Worm (Caenorhabditis elegans) whole organism, young adult: ENCODE measurements around the gene srlf-31.

Experiments used
- B0019.2 ChIP-seq: fragments of 200-800 bp; sonication (Bioruptor generic); conservative IDR thresholded peaks from 2 replicates; pipeline ENCODE4 v1.3.6; 2022; ENCODE audit warnings: missing genetic modification reagents, missing genetic modification characterization, missing compliant biosample characterization
- D2030.7 ChIP-seq: fragments of 200-800 bp; sonication (Bioruptor generic); IDR thresholded peaks from 2 replicates; pipeline ENCODE4 v1.3.6; 2022; ENCODE audit warnings: missing genetic modification reagents, missing genetic modification characterization, missing compliant biosample characterization
- F22D6.2 ChIP-seq: sonication (generic microtip); optimal IDR thresholded peaks from 2 replicates; lab custom pipeline; 2016; ENCODE audit warnings: mild to moderate bottlenecking, missing genetic modification characterization, missing compliant biosample characterization
- F33H1.4 ChIP-seq: fragments of 200-800 bp; sonication (Bioruptor generic); IDR thresholded peaks from 2 replicates; pipeline ENCODE4 v1.3.6; 2022; ENCODE audit warnings: missing genetic modification reagents, missing genetic modification characterization, missing compliant biosample characterization
- F49E8.2 ChIP-seq: sonication (generic microtip); optimal IDR thresholded peaks from 3 replicates; lab custom pipeline; 2017; ENCODE audit warnings: missing genetic modification characterization, mild to moderate bottlenecking, missing compliant biosample characterization, antibody characterized with exemption, moderate library complexity; ENCODE audit not compliant: insufficient read depth
- F57A8.1 ChIP-seq: fragments of 200-800 bp; sonication (Bioruptor generic); optimal IDR thresholded peaks from 2 replicates; lab custom pipeline; 2018; ENCODE audit warnings: mild to moderate bottlenecking, missing genetic modification characterization, moderate library complexity, missing compliant biosample characterization
- K12H6.12 ChIP-seq: fragments of 200-800 bp; sonication (Bioruptor generic); optimal IDR thresholded peaks from 2 replicates; lab custom pipeline; 2018; ENCODE audit warnings: mild to moderate bottlenecking, missing genetic modification characterization, missing compliant biosample characterization
- T26A5.8 ChIP-seq: sonication (generic microtip); optimal IDR thresholded peaks from 2 replicates; lab custom pipeline; 2016; ENCODE audit warnings: missing genetic modification characterization, missing compliant biosample characterization
- Y67H2A.10 ChIP-seq: fragments of 200-800 bp; sonication (Bioruptor generic); conservative IDR thresholded peaks from 2 replicates; pipeline ENCODE4 v1.3.6; 2022; ENCODE audit warnings: missing genetic modification reagents, missing genetic modification characterization, missing compliant biosample characterization
- Y95B8A.8 ChIP-seq: fragments of 200-800 bp; sonication (Bioruptor generic); IDR thresholded peaks from 2 replicates; pipeline ENCODE4 v1.3.6; 2022; ENCODE audit warnings: missing genetic modification reagents, missing genetic modification characterization, missing compliant biosample characterization
- ZK185.1 ChIP-seq: sonication (generic microtip); optimal IDR thresholded peaks from 2 replicates; lab custom pipeline; 2016; ENCODE audit warnings: mild to moderate bottlenecking, missing genetic modification characterization, missing compliant biosample characterization; ENCODE audit not compliant: poor library complexity, severe bottlenecking
- aptf-2 ChIP-seq: fragments of 200-800 bp; sonication (Bioruptor generic); conservative IDR thresholded peaks from 2 replicates; pipeline ENCODE4 v1.3.6; 2022; ENCODE audit warnings: missing genetic modification reagents, missing genetic modification characterization, missing compliant biosample characterization
- athp-1 ChIP-seq: sonication (generic microtip); optimal IDR thresholded peaks from 2 replicates; lab custom pipeline; 2017; ENCODE audit warnings: mild to moderate bottlenecking, missing genetic modification characterization, missing compliant biosample characterization
- attf-5 ChIP-seq: fragments of 200-800 bp; sonication (Bioruptor generic); optimal IDR thresholded peaks from 2 replicates; lab custom pipeline; 2018; ENCODE audit warnings: mild to moderate bottlenecking, missing genetic modification characterization, missing compliant biosample characterization
- cebp-2 ChIP-seq: fragments of 200-800 bp; sonication (Bioruptor generic); IDR thresholded peaks from 2 replicates; pipeline ENCODE4 v1.3.6; 2022; ENCODE audit warnings: missing genetic modification characterization, missing compliant biosample characterization
- ceh-40 ChIP-seq: fragments of 200-800 bp; sonication (Bioruptor generic); IDR thresholded peaks from 2 replicates; pipeline ENCODE4 v1.3.6; 2022; ENCODE audit warnings: missing genetic modification characterization, missing compliant biosample characterization
- die-1 ChIP-seq: sonication (generic microtip); optimal IDR thresholded peaks from 2 replicates; lab custom pipeline; 2016; ENCODE audit warnings: missing genotype, mild to moderate bottlenecking, missing genetic modification characterization, missing compliant biosample characterization
- dpl-1 ChIP-seq: fragments of 150-350 bp; optimal IDR thresholded peaks from 2 replicates; lab custom pipeline; 2014; ENCODE audit warnings: missing biosample characterization, missing genetic modification reagents, missing genetic modification characterization
- egl-44 ChIP-seq: fragments of 200-800 bp; sonication (Bioruptor generic); IDR thresholded peaks from 2 replicates; pipeline ENCODE4 v1.3.6; 2022; ENCODE audit warnings: missing genetic modification reagents, missing genetic modification characterization, missing compliant biosample characterization
- egrh-3 ChIP-seq: fragments of 200-800 bp; sonication (Bioruptor generic); IDR thresholded peaks from 2 replicates; pipeline ENCODE4 v1.3.6; 2022; ENCODE audit warnings: missing genetic modification reagents, missing genetic modification characterization, missing compliant biosample characterization
- ekl-4 ChIP-seq: fragments of 200-800 bp; sonication (Bioruptor generic); IDR thresholded peaks from 2 replicates; pipeline ENCODE4 v1.3.6; 2022; ENCODE audit warnings: missing genetic modification reagents, missing genetic modification characterization, missing compliant biosample characterization
- fkh-3 ChIP-seq: sonication (generic microtip); optimal IDR thresholded peaks from 2 replicates; lab custom pipeline; 2016; ENCODE audit warnings: mild to moderate bottlenecking, missing genetic modification characterization, missing compliant biosample characterization
- gei-17 ChIP-seq: fragments of 200-800 bp; sonication (Bioruptor generic); optimal IDR thresholded peaks from 2 replicates; lab custom pipeline; 2018; ENCODE audit warnings: mild to moderate bottlenecking, missing genetic modification characterization, missing compliant biosample characterization
- hlh-26 ChIP-seq: fragments of 200-800 bp; sonication (Bioruptor generic); conservative IDR thresholded peaks from 2 replicates; pipeline ENCODE4 v1.3.6; 2022; ENCODE audit warnings: missing genetic modification reagents, missing genetic modification characterization, missing compliant biosample characterization
- hmg-1.2 ChIP-seq: fragments of 200-800 bp; sonication (Bioruptor generic); IDR thresholded peaks from 2 replicates; pipeline ENCODE4 v1.3.6; 2022; ENCODE audit warnings: missing genetic modification reagents, missing genetic modification characterization, missing compliant biosample characterization
- hrde-1 ChIP-seq: sonication (generic microtip); optimal IDR thresholded peaks from 2 replicates; lab custom pipeline; 2016; ENCODE audit warnings: missing genetic modification characterization, mild to moderate bottlenecking, missing compliant biosample characterization, moderate library complexity, missing genotype, missing genetic modification reagents, borderline replicate concordance
- lin-26 ChIP-seq: fragments of 200-800 bp; sonication (Bioruptor generic); IDR thresholded peaks from 2 replicates; pipeline ENCODE4 v1.3.6; 2022; ENCODE audit warnings: missing genetic modification reagents, missing genetic modification characterization, missing compliant biosample characterization
- lin-54 ChIP-seq: fragments of 200-800 bp; sonication (Bioruptor generic); optimal IDR thresholded peaks from 2 replicates; lab custom pipeline; 2018; ENCODE audit warnings: mild to moderate bottlenecking, missing genetic modification characterization, missing compliant biosample characterization
- madf-3 ChIP-seq: fragments of 200-800 bp; sonication (Bioruptor generic); IDR thresholded peaks from 2 replicates; pipeline ENCODE4 v1.3.6; 2022; ENCODE audit warnings: missing genetic modification reagents, missing genetic modification characterization, missing compliant biosample characterization
- mcd-1 ChIP-seq: fragments of 200-800 bp; sonication (Bioruptor generic); IDR thresholded peaks from 2 replicates; pipeline ENCODE4 v1.3.6; 2022; ENCODE audit warnings: missing genetic modification reagents, missing genetic modification characterization, missing compliant biosample characterization
- nfya-2 ChIP-seq: fragments of 200-800 bp; sonication (Bioruptor generic); IDR thresholded peaks from 2 replicates; pipeline ENCODE4 v1.3.6; 2022; ENCODE audit warnings: missing genetic modification reagents, missing genetic modification characterization, missing compliant biosample characterization
- nhr-90 ChIP-seq: sonication (generic microtip); optimal IDR thresholded peaks from 2 replicates; lab custom pipeline; 2016; ENCODE audit warnings: missing genotype, mild to moderate bottlenecking, missing genetic modification characterization, missing compliant biosample characterization
- pha-4 ChIP-seq: fragments of 150-350 bp; sonication (generic microtip); optimal IDR thresholded peaks from 2 replicates; lab custom pipeline; 2014; ENCODE audit warnings: missing biosample characterization, missing genetic modification reagents, missing genetic modification characterization
- rpc-1 ChIP-seq, 2 experiments: fragments of 150-350 bp in 1 of 2; sonication (generic microtip) in 1 of 2; optimal IDR thresholded peaks; 2 replicates each; lab custom pipeline; 2014 to 2018; ENCODE audit warnings: missing biosample characterization in 1 of 2, missing genetic modification characterization in 1 of 2, missing genetic modification reagents in 1 of 2, missing genotype in 1 of 2
- sdz-38 ChIP-seq: sonication (generic microtip); optimal IDR thresholded peaks from 2 replicates; lab custom pipeline; 2016; ENCODE audit warnings: missing genotype, missing genetic modification characterization, missing compliant biosample characterization
- sea-2 ChIP-seq: fragments of 200-800 bp; sonication (Bioruptor generic); IDR thresholded peaks from 2 replicates; pipeline ENCODE4 v1.3.6; 2022; ENCODE audit warnings: missing genetic modification characterization, missing compliant biosample characterization
- snpc-1.1 ChIP-seq: sonication (generic microtip); optimal IDR thresholded peaks from 2 replicates; lab custom pipeline; 2017; ENCODE audit warnings: missing genetic modification characterization, mild to moderate bottlenecking, missing compliant biosample characterization, antibody characterized with exemption, moderate library complexity, missing genotype, missing genetic modification reagents; ENCODE audit not compliant: insufficient read depth
- somi-1 ChIP-seq: fragments of 200-800 bp; sonication (Bioruptor generic); optimal IDR thresholded peaks from 2 replicates; lab custom pipeline; 2018; ENCODE audit warnings: mild to moderate bottlenecking, missing genetic modification characterization, missing compliant biosample characterization
- tbp1 ChIP-seq: fragments of 200-800 bp; sonication (Bioruptor generic); optimal IDR thresholded peaks from 2 replicates; lab custom pipeline; 2018; ENCODE audit warnings: mild to moderate bottlenecking, missing genetic modification characterization, missing compliant biosample characterization
- unc-130 ChIP-seq: sonication (generic microtip); optimal IDR thresholded peaks from 2 replicates; lab custom pipeline; 2016; ENCODE audit warnings: missing genetic modification reagents, missing genetic modification characterization, missing compliant biosample characterization
- xnd-1 ChIP-seq: sonication (generic microtip); optimal IDR thresholded peaks from 2 replicates; lab custom pipeline; 2016; ENCODE audit warnings: missing genotype, missing genetic modification reagents, missing genetic modification characterization, missing compliant biosample characterization
- ztf-22 ChIP-seq: fragments of 200-800 bp; sonication (Bioruptor generic); optimal IDR thresholded peaks from 2 replicates; lab custom pipeline; 2018; ENCODE audit warnings: mild to moderate bottlenecking, missing genetic modification characterization, moderate library complexity, missing compliant biosample characterization
- ztf-25 ChIP-seq: fragments of 200-800 bp; sonication (Bioruptor generic); IDR thresholded peaks from 2 replicates; pipeline ENCODE4 v1.3.6; 2022; ENCODE audit warnings: missing genetic modification reagents, missing genetic modification characterization, missing compliant biosample characterization
- ztf-28 ChIP-seq: fragments of 200-800 bp; sonication (Bioruptor generic); IDR thresholded peaks from 2 replicates; pipeline ENCODE4 v1.3.6; 2022; ENCODE audit warnings: missing genetic modification reagents, missing genetic modification characterization, missing compliant biosample characterization

srlf-31 gene

DNA sequence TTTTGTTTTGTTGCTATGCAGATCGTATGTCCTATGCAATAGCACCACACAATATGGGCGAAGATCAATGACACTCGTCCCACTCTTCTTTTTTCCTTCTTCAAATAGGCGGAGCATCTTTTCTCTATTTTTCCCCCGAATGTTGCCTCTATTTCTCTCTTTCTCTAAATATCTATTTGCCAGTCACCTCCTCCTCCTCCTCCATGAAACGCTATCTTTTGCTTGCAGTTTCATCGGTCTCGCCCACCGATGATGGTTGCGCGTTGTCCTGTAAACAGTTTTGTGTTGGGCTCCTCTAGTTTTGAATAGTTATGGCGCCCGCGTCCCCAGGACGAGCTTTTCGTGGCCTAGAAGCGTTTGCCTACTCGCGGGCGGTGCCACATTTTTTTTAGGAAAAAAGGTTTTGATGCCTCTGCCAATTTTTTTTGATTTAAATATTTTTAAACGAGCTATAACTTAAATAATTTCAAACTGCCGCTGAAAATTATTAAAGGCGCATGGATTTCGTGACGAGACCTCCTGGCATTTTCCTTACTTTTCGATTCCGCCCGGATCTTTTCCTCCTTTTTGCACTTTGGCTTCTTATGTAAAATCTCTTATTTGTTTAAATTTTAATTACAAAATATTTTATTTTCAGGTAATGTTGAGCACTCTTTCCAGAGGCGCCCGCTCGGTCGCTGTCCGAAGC lies 29.8 kb upstream of the srlf-31 start, which contains the start of gene gdh-1 (continued):
- no peak for TF ChIP-seq athp-1 (tag; lab: Kevin White, UChicago)
- TF ChIP-seq egrh-3 (GFP tag; lab: Robert Waterston, UW): no peak
- TF ChIP-seq sdz-38 (tag; lab: Kevin White, UChicago): no peak
- peak; percentile 6 for TF ChIP-seq K12H6.12 (tag; lab: Kevin White, UChicago)
- TF ChIP-seq nfya-2: no peak
- TF ChIP-seq egl-44 (GFP tag; lab: Robert Waterston, UW): no peak
- no peak for TF ChIP-seq nhr-90
- no peak for TF ChIP-seq somi-1 (GFP tag; lab: Kevin White, UChicago)
- TF ChIP-seq madf-3: no peak
- TF ChIP-seq Y67H2A.10: no peak
- TF ChIP-seq D2030.7: no peak
- TF ChIP-seq, all 124 proteins: peak for 13

- TF ChIP-seq hlh-26 (no peak), ztf-28 (GFP tag; lab: Robert Waterston, UW) (no peak), unc-130 (GFP tag; lab: Kevin White, UChicago) (no peak), gei-17 (GFP tag; lab: Kevin White, UChicago) (no peak), attf-5 (GFP tag; lab: Kevin White, UChicago) (no peak), F22D6.2 (tag; lab: Kevin White, UChicago) (no peak), Y95B8A.8 (no peak), cebp-2 (GFP tag; lab: Robert Waterston, UW) (no peak), mcd-1 (GFP tag; lab: Robert Waterston, UW) (no peak), lin-26 (GFP tag; lab: Robert Waterston, UW) (no peak), ztf-22 (no peak), ztf-25 (GFP tag; lab: Robert Waterston, UW) (no peak)
- TF ChIP-seq, all 124 proteins: peak for 0
Observed at ce11 chrIV:11950270-11950669, 27.3 kb upstream of the srlf-31 start, which contains the start of gene tbx-36. TSS of gene tbx-36 (plus strand) at chrIV:11950570.

DNA sequence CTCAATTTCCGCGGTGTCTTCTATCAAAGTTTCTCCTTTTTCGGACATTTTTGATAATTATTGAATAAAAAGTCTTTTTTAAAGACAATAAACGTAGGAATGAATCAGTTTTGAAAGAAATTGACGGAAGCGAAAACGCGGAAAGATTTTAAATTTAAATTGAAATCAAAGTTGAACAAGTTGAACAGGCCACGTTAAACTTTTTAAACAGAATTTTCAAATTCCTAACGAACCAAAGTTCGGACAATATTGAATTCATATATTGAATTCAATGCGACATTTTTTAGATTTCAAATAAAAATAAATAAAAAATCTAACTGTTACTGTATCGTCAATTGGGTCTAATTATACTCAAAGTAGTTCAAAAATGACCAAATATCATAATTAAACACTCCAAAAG lies 26.7 kb upstream of the srlf-31 start, which contains the start of gene hdl-1:
Gene hdl-1 (minus strand): TSS at position 101 of the 400 bp plus-strand sequence.
- TF ChIP-seq F49E8.2 (tag; lab: Kevin White, UChicago) (no peak), tbp1 (GFP tag; lab: Kevin White, UChicago) (no peak), ekl-4 (GFP tag; lab: Robert Waterston, UW) (no peak), fkh-3 (no peak), F33H1.4 (no peak), lin-54 (GFP tag; lab: Kevin White, UChicago) (no peak), hrde-1 (no peak), F22D6.2 (tag; lab: Kevin White, UChicago) (no peak), pha-4 (tag; lab: Kevin White, UChicago) (no peak), lin-26 (GFP tag; lab: Robert Waterston, UW) (no peak), somi-1 (GFP tag; lab: Kevin White, UChicago) (no peak)

DNA sequence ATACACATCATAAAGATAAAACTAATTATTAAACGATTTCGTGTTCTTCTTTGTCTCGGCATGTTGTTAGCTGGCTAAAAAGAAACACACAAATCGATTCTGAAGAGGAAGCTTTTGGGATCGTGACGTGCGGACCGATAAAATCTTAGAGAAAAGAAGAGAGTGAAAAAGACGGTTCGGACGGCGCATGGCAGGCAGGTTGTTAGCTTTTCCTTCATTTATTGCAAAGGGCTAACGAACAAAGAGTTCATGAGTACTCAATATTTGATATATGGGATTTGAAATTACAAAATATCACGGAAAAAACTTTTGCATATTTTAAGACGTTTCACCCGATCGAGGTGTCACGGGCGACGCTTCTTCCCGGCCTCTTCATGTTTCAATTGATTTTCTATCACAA lies 22.6 kb upstream of the srlf-31 start, which contains the start of gene ZK829.3:
Gene ZK829.3 (minus strand): TSS at position 101 of the 400 bp plus-strand sequence.
- TF ChIP-seq nfya-2 (no peak), sea-2 (GFP tag; lab: Robert Waterston, UW) (no peak), dpl-1 (GFP tag; lab: Kevin White, UChicago) (no peak), aptf-2 (no peak), F57A8.1 (GFP tag; lab: Kevin White, UChicago) (no peak), B0019.2 (GFP tag; lab: Robert Waterston, UW) (no peak), ZK185.1 (tag; lab: Kevin White, UChicago) (no peak), snpc-1.1 (tag; lab: Kevin White, UChicago) (no peak), T26A5.8 (tag; lab: Kevin White, UChicago) (no peak), rpc-1 (optimal IDR thresholded peaks at IDR 0.05; lab: Kevin White, UChicago) (no peak), rpc-1 (tag; optimal IDR thresholded peaks at IDR 0.05; lab: Kevin White, UChicago) (no peak), hmg-1.2 (GFP tag; lab: Robert Waterston, UW) (no peak), xnd-1 (tag; lab: Kevin White, UChicago) (no peak), die-1 (no peak), ceh-40 (GFP tag; lab: Robert Waterston, UW) (no peak)
